Fruit fly (Drosophila melanogaster): ENCODE measurements around the gene CG45081.

DNA sequence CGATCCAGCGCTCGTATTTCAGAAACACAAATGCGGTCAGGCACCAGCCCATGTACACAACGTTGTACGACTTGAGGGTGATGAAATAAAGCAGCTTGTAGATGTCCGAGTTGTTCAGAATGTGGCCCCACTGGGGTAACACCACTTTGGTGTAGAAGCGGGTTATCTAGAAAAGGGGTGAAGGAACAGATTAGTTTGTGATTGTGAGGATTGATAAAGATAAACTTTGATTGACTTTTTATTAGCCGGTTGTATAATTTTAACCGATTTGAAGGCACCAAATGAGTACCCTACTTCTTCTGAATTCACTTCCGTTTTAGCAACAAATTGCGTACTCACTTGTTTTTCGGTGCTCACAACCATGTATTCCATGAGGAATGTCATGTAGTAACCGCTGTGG lies 7.7 kb upstream of the CG45081 start:
- TF ChIP-seq CG9705 (GFP tag; optimal IDR thresholded peaks at IDR 0.05) = no peak
- no peak for TF ChIP-seq h (GFP tag; optimal IDR thresholded peaks at IDR 0.05)
- no peak for TF ChIP-seq GATAd (GFP tag; optimal IDR thresholded peaks at IDR 0.05)
- no peak for TF ChIP-seq OdsH (GFP tag; optimal IDR thresholded peaks at IDR 0.05)
- TF ChIP-seq CrebA (GFP tag; optimal IDR thresholded peaks at IDR 0.05; ENCODE audit: borderline replicate concordance) = no peak
- no peak for TF ChIP-seq foxo (GFP tag; optimal IDR thresholded peaks at IDR 0.05)
- no peak for TF ChIP-seq br (GFP tag; optimal IDR thresholded peaks at IDR 0.05)
- no peak for TF ChIP-seq ey (GFP tag; optimal IDR thresholded peaks at IDR 0.05)
- no peak for TF ChIP-seq Abd-B (GFP tag; optimal IDR thresholded peaks at IDR 0.05)
- TF ChIP-seq HLH106 (tag; optimal IDR thresholded peaks at IDR 0.05) = no peak
- no peak for TF ChIP-seq dsf (GFP tag; optimal IDR thresholded peaks at IDR 0.05; ENCODE audit: borderline replicate concordance)
- no peak for TF ChIP-seq dl (GFP tag; optimal IDR thresholded peaks at IDR 0.05; ENCODE audit: insufficient read depth in 1 of 2, partially characterized antibody in 2 of 2)
- TF ChIP-seq psq (GFP tag; optimal IDR thresholded peaks at IDR 0.05) = no peak

Measured in whole organism, wandering third instar larva.